Worm (Caenorhabditis elegans): ENCODE data around the gene sams-1.
A peak's percentile ranks its signal among the peaks of the same experiment; 100 is the strongest.

sams-1 gene

DNA sequence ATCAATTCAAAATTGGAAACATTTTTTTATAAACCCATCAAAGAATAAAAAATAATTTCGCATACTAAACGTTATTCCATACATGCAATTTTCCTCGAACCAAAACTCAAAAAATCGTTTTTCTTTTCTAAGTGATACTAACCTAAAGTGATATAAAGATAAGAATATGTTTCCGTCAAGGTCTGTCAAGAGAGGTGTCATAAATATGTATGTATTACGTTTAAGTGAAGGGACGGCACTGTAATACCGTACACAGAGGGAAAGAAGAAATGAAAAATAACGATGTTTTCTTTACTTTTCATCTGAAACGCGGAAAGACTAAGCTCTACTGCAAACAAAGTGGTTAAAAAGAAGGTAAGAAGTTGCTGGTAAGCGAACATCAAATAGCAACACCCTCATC, 40.7 kb downstream of the sams-1 start:
- TF ChIP-seq zip-11 (GFP tag; IDR thresholded peaks at IDR 0.05) (no peak), snpc-1.2 (GFP tag; IDR thresholded peaks at IDR 0.05) (no peak), ceh-62 (tag; optimal IDR thresholded peaks at IDR 0.05) (no peak), hmg-1.1 (GFP tag; IDR thresholded peaks at IDR 0.05) (no peak), dmd-6 (GFP tag; IDR thresholded peaks at IDR 0.05) (peak; percentile 27; the same call in 1 of the 2 replicates), daf-16 (GFP tag; optimal IDR thresholded peaks at IDR 0.05) (no peak), daf-16 (tag; optimal IDR thresholded peaks at IDR 0.05) (peak; percentile 72), daf-19 (GFP tag; conservative IDR thresholded peaks at IDR 0.05) (no peak), nhr-48 (tag; optimal IDR thresholded peaks at IDR 0.05) (no peak), nhr-42 (GFP tag; IDR thresholded peaks at IDR 0.05) (no peak), nhr-28 (tag; optimal IDR thresholded peaks at IDR 0.05) (no peak), lin-29 (GFP tag; IDR thresholded peaks at IDR 0.05) (no peak), unc-62 (GFP tag; optimal IDR thresholded peaks at IDR 0.05 in 1 of 2) (peak in 1 of 2 experiments; percentile 97), unc-62 (tag; optimal IDR thresholded peaks at IDR 0.05) (no peak)

DNA sequence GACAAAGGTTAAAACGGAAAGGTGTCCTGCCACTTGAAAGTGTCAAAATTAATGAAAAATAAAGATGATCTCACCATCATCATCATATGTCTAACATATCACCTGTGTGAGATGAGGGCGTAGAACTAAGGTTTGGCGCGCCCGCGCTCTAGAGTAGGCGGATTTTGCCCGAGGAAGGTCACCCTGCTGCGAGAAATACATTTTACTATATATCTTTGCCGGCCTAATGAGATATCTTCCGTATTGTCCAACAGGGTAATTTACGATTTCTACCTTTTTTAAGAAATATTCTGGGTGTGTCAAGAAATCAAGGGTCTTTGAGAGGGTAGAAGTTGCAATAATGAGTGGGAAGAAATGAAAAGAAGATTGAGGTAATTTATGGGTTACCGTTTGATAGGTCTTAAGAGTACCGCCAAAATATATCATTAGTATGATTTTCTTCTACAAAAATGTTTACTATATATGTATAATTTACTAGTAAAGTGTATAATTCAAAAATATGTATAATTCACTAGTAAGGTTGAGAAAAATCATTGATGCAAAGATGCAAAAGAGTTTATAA, 42.2 kb downstream of the sams-1 start:
- no peak for TF ChIP-seq unc-130 (GFP tag; optimal IDR thresholded peaks at IDR 0.05)
- TF ChIP-seq aha-1 (tag) = peak; percentile 63
- no peak for TF ChIP-seq dmd-8 (GFP tag; IDR thresholded peaks at IDR 0.05)
- TF ChIP-seq unc-62 (GFP tag; optimal IDR thresholded peaks at IDR 0.05 in 1 of 2) = peak in 1 of 2 experiments; percentile 70
- no peak for TF ChIP-seq unc-62 (tag; optimal IDR thresholded peaks at IDR 0.05)
- no peak for TF ChIP-seq unc-39 (tag; optimal IDR thresholded peaks at IDR 0.05)
- no peak for TF ChIP-seq lir-3 (tag; optimal IDR thresholded peaks at IDR 0.05)
- TF ChIP-seq tra-1 (GFP tag; IDR thresholded peaks at IDR 0.05) = no peak
- TF ChIP-seq nhr-25 (tag; optimal IDR thresholded peaks at IDR 0.05; ENCODE audit: borderline replicate concordance, insufficient read depth) = no peak

DNA sequence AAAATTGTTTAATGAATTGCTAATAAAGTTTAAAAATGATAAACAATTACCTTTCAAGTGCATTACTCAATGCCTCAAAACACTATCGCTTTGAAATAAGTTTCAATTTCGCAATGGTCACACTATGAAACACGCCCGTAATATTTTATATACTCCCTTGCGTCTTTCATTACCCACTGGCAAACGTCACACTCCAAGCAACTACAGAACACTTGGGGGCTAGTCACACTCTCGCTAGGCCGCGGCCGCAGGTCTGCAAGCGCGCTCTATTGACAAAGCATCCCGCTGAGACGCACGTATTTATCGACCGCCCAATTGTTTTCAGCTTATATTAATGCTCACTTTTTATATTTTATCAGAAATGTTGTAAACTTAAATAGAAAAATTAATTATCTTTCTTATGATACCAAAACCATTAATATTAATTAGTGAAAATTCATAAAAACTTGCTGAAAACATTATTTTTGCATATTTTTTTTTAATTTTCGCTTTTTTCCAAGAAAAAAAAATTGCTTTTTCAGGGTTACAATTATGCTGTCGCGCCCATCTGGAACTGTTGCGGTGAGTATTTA, 52.2 kb downstream of the sams-1 start, which contains the start of the genes nmat-1 and ucr-2.1:
Gene nmat-1, minus strand, starts transcription at position 136 of the 572 bp plus-strand sequence.
Gene ucr-2.1, plus strand, starts transcription at position 522 of the 572 bp plus-strand sequence.
- TF ChIP-seq F10B5.3 (tag; optimal IDR thresholded peaks at IDR 0.05) (no peak), lir-3 (tag; optimal IDR thresholded peaks at IDR 0.05) (no peak), ZK546.5 (tag; optimal IDR thresholded peaks at IDR 0.05) (no peak), mdl-1 (tag; optimal IDR thresholded peaks at IDR 0.05) (peak in 1 of 2 experiments; percentile 73), dve-1 (tag; optimal IDR thresholded peaks at IDR 0.05; ENCODE audit: insufficient read depth) (peak; percentile 86), ztf-11 (tag; optimal IDR thresholded peaks at IDR 0.05) (no peak), daf-16 (GFP tag; optimal IDR thresholded peaks at IDR 0.05) (peak; percentile 56 to 57), daf-16 (tag; optimal IDR thresholded peaks at IDR 0.05) (peak; percentile 87), ceh-82 (tag; optimal IDR thresholded peaks at IDR 0.05) (no peak), egl-27 (tag; optimal IDR thresholded peaks at IDR 0.05) (no peak), Y105C5A.15 (GFP tag; IDR thresholded peaks at IDR 0.05) (no peak), dmd-8 (GFP tag; IDR thresholded peaks at IDR 0.05) (no peak), nhr-77 (tag; optimal IDR thresholded peaks at IDR 0.05) (peak; percentile 87), snpc-1.2 (GFP tag; IDR thresholded peaks at IDR 0.05) (no peak), nhr-41 (GFP tag; IDR thresholded peaks at IDR 0.05) (0 out of 2 replicates have a peak, but pooled peaks have one; percentile 19), zfp-2 (tag; optimal IDR thresholded peaks at IDR 0.05) (no peak), ama-1 (optimal IDR thresholded peaks at IDR 0.05) (no peak), Y75B8A.6 (GFP tag; IDR thresholded peaks at IDR 0.05) (no peak), fos-1 (tag; optimal IDR thresholded peaks at IDR 0.05) (no peak), lin-13 (GFP tag; optimal IDR thresholded peaks at IDR 0.05) (peak; percentile 65), duxl-1 (tag; optimal IDR thresholded peaks at IDR 0.05; ENCODE audit: poor library complexity) (peak; percentile 77), nhr-102 (tag; optimal IDR thresholded peaks at IDR 0.05) (peak; percentile 80), zag-1 (tag; optimal IDR thresholded peaks at IDR 0.05) (peak; percentile 4), arid-1 (GFP tag; conservative IDR thresholded peaks at IDR 0.05) (0 out of 2 replicates have a peak, but pooled peaks have one; percentile 22), nhr-237 (tag; optimal IDR thresholded peaks at IDR 0.05) (no peak), daf-8 (GFP tag; IDR thresholded peaks at IDR 0.05) (no peak), cey-2 (tag; optimal IDR thresholded peaks at IDR 0.05; ENCODE audit: borderline replicate concordance, insufficient read depth) (no peak), daf-12 (tag; optimal IDR thresholded peaks at IDR 0.05) (no peak), lin-38 (GFP tag; IDR thresholded peaks at IDR 0.05) (peak; percentile 98), gei-8 (GFP tag; optimal IDR thresholded peaks at IDR 0.05) (no peak), R02D3.7 (tag; optimal IDR thresholded peaks at IDR 0.05) (no peak), spr-1 (tag; optimal IDR thresholded peaks at IDR 0.05) (peak; percentile 62)

All from whole organism, L4 larva.